Comparison of ENCODE assay signal across 3 fruit fly cellular contexts in the genomic region with DNA sequence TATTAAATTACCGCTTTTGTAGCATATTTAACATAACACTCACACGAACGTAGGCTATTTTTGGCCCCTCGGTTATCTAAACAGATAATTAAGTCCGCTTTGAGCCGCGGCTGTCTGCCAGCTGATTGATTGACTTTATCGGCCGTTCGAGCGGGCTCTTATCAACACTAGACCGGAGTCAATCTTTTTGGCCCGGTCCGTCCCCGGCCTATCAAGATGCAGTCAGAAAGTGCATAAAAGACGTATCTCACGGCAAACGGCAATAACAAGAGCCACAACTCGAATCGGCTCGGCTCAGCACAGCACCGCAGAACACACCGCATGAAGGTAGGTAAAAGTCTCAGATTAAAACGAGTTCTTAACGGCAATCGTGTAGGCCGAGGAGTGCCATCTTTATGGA.
A peak's percentile ranks its signal among the peaks of the same experiment; 100 is the strongest.
TF ChIP-seq lines count a peak whose summit lies in the region.

No protein-coding gene starts in this region.

- no peak for TF ChIP-seq CTCF in whole organism, embryonic (GFP tag; optimal IDR thresholded peaks at IDR 0.05; lab: Kevin White, UChicago)

TF ChIP-seq in whole organism, embryonic, 481 proteins besides CTCF, POLR2A, EP300 and RAD21:
- peak; percentile 34 for TF ChIP-seq oc (tag; optimal IDR thresholded peaks at IDR 0.05; lab: Kevin White, UChicago)
- TF ChIP-seq unpg (GFP tag; optimal IDR thresholded peaks at IDR 0.05; lab: Kevin White, UChicago): no peak
- TF ChIP-seq nom (GFP tag; optimal IDR thresholded peaks at IDR 0.05; lab: Kevin White, UChicago): peak; percentile 14
- no peak for TF ChIP-seq Optix (GFP tag; IDR thresholded peaks at IDR 0.05; lab: Robert Waterston, UW)
- TF ChIP-seq eyg (GFP tag; optimal IDR thresholded peaks at IDR 0.05; lab: Kevin White, UChicago): no peak
- TF ChIP-seq sens (GFP tag; lab: Kevin White, UChicago): no peak
- no peak for TF ChIP-seq CG4328 (GFP tag; optimal IDR thresholded peaks at IDR 0.05; lab: Kevin White, UChicago)
- no peak for TF ChIP-seq CG4820 (GFP tag; optimal IDR thresholded peaks at IDR 0.05; lab: Kevin White, UChicago)
- TF ChIP-seq CHES-1-like (GFP tag; optimal IDR thresholded peaks at IDR 0.05; lab: Kevin White, UChicago): no peak
- peak; percentile 87 for TF ChIP-seq grn (GFP tag; optimal IDR thresholded peaks at IDR 0.05; lab: Kevin White, UChicago)
- TF ChIP-seq az2 (GFP tag; optimal IDR thresholded peaks at IDR 0.05; lab: Kevin White, UChicago): no peak
- TF ChIP-seq CG16815 (GFP tag; optimal IDR thresholded peaks at IDR 0.05; lab: Kevin White, UChicago): no peak
- no peak for TF ChIP-seq tin (GFP tag; optimal IDR thresholded peaks at IDR 0.05; lab: Kevin White, UChicago)
- TF ChIP-seq Pdp1 (GFP tag; optimal IDR thresholded peaks at IDR 0.05; lab: Kevin White, UChicago): no peak
- no peak for TF ChIP-seq ATbp (GFP tag; optimal IDR thresholded peaks at IDR 0.05; lab: Kevin White, UChicago)
- TF ChIP-seq z (GFP tag; IDR thresholded peaks at IDR 0.05; lab: Robert Waterston, UW): no peak
- no peak for TF ChIP-seq Dip2 (GFP tag; IDR thresholded peaks at IDR 0.05; lab: Robert Waterston, UW)
- TF ChIP-seq Trl (optimal IDR thresholded peaks at IDR 0.05; lab: Kevin White, UChicago): no peak
- TF ChIP-seq Trl (GFP tag; optimal IDR thresholded peaks at IDR 0.05; lab: Kevin White, UChicago): no peak
- TF ChIP-seq CG7987 (GFP tag; optimal IDR thresholded peaks at IDR 0.05; lab: Kevin White, UChicago): no peak
- TF ChIP-seq Fer1 (GFP tag; optimal IDR thresholded peaks at IDR 0.05; lab: Kevin White, UChicago): no peak
- TF ChIP-seq fu2 (GFP tag; optimal IDR thresholded peaks at IDR 0.05; lab: Kevin White, UChicago): no peak
- TF ChIP-seq CG2199 (GFP tag; IDR thresholded peaks at IDR 0.05; lab: Robert Waterston, UW): 0 out of 3 replicates have a peak, but pooled peaks have one; percentile 22
- TF ChIP-seq CG6765 (GFP tag; optimal IDR thresholded peaks at IDR 0.05; lab: Kevin White, UChicago): no peak
- no peak for TF ChIP-seq CG5953 (GFP tag; IDR thresholded peaks at IDR 0.05; lab: Robert Waterston, UW)
- TF ChIP-seq pum (GFP tag; optimal IDR thresholded peaks at IDR 0.05; lab: Kevin White, UChicago): no peak
- TF ChIP-seq CG16863 (GFP tag; optimal IDR thresholded peaks at IDR 0.05; lab: Kevin White, UChicago): no peak
- no peak for TF ChIP-seq Hr51 (GFP tag; optimal IDR thresholded peaks at IDR 0.05; lab: Kevin White, UChicago)
- TF ChIP-seq pfk (GFP tag; optimal IDR thresholded peaks at IDR 0.05; lab: Kevin White, UChicago): no peak
- TF ChIP-seq kni (GFP tag; optimal IDR thresholded peaks at IDR 0.05; lab: Kevin White, UChicago): peak; percentile 22

TF ChIP-seq in whole organism, prepupa, 60 proteins besides CTCF, POLR2A, EP300 and RAD21:
- TF ChIP-seq spab (GFP tag; optimal IDR thresholded peaks at IDR 0.05; lab: Kevin White, UChicago) (no peak), CG6163 (GFP tag; IDR thresholded peaks at IDR 0.05; lab: Robert Waterston, UW) (0 out of 3 replicates have a peak, but pooled peaks have one; percentile 12), CG31627 (GFP tag; optimal IDR thresholded peaks at IDR 0.05; lab: Kevin White, UChicago) (no peak), Hr4 (GFP tag; optimal IDR thresholded peaks at IDR 0.05; lab: Kevin White, UChicago) (no peak), svp (GFP tag; lab: Kevin White, UChicago) (peak; percentile 9), CG1621 (tag; optimal IDR thresholded peaks at IDR 0.05; lab: Kevin White, UChicago) (peak; percentile 56), CG8119 (GFP tag; IDR thresholded peaks at IDR 0.05; lab: Robert Waterston, UW) (no peak), CG6854 (GFP tag; optimal IDR thresholded peaks at IDR 0.05; lab: Kevin White, UChicago) (peak; percentile 43), ss (GFP tag; optimal IDR thresholded peaks at IDR 0.05; lab: Kevin White, UChicago) (peak; percentile 34 to 45), CG11762 (GFP tag; optimal IDR thresholded peaks at IDR 0.05; lab: Kevin White, UChicago; ENCODE audit: insufficient read depth) (no peak), dac (GFP tag; optimal IDR thresholded peaks at IDR 0.05; lab: Kevin White, UChicago) (no peak), CG32006 (GFP tag; optimal IDR thresholded peaks at IDR 0.05; lab: Kevin White, UChicago) (no peak), CG9139 (GFP tag; optimal IDR thresholded peaks at IDR 0.05; lab: Kevin White, UChicago) (peak; percentile 38), vri (GFP tag; optimal IDR thresholded peaks at IDR 0.05; lab: Kevin White, UChicago) (no peak), Ets21C (GFP tag; optimal IDR thresholded peaks at IDR 0.05; lab: Kevin White, UChicago) (no peak), fkh (GFP tag; optimal IDR thresholded peaks at IDR 0.05; lab: Kevin White, UChicago) (no peak)

TF ChIP-seq in whole organism, pupa, 21 proteins besides CTCF, POLR2A, EP300 and RAD21:
- TF ChIP-seq gl (tag; optimal IDR thresholded peaks at IDR 0.05; lab: Kevin White, UChicago) (peak; percentile 3), CG4496 (GFP tag; IDR thresholded peaks at IDR 0.05; lab: Robert Waterston, UW) (0 out of 3 replicates have a peak, but pooled peaks have one; percentile 27), Ets98B (GFP tag; IDR thresholded peaks at IDR 0.05; lab: Robert Waterston, UW) (no peak), CG13204 (GFP tag; optimal IDR thresholded peaks at IDR 0.05; lab: Kevin White, UChicago) (peak; percentile 9), Pif1A (GFP tag; optimal IDR thresholded peaks at IDR 0.05; lab: Kevin White, UChicago) (no peak), CG8301 (tag; optimal IDR thresholded peaks at IDR 0.05; lab: Kevin White, UChicago) (no peak), CG17806 (tag; optimal IDR thresholded peaks at IDR 0.05; lab: Kevin White, UChicago) (no peak), Pif1B (GFP tag; optimal IDR thresholded peaks at IDR 0.05; lab: Kevin White, UChicago) (no peak), EcR (GFP tag; optimal IDR thresholded peaks at IDR 0.05; lab: Kevin White, UChicago) (peak; percentile 72), rn (GFP tag; IDR thresholded peaks at IDR 0.05; lab: Robert Waterston, UW) (no peak), CG14655 (GFP tag; optimal IDR thresholded peaks at IDR 0.05; lab: Kevin White, UChicago) (no peak), CG34367 (tag; optimal IDR thresholded peaks at IDR 0.05; lab: Kevin White, UChicago) (no peak)
